Fruit fly (Drosophila melanogaster): ENCODE results near the gene CG15155.

Gene CG15155

dm6 chr2L:18144268-18144834 lies 10.3 kb upstream of the CG15155 start:
- TF ChIP-seq psq (GFP tag; optimal IDR thresholded peaks at IDR 0.05): no peak
- no peak for TF ChIP-seq Rel (GFP tag; optimal IDR thresholded peaks at IDR 0.05)
- TF ChIP-seq Rel (tag; optimal IDR thresholded peaks at IDR 0.05): peak; percentile 76
- peak; percentile 28 for TF ChIP-seq Hr83 (GFP tag; optimal IDR thresholded peaks at IDR 0.05; ENCODE audit: poor library complexity, severe bottlenecking)
- TF ChIP-seq h (GFP tag; optimal IDR thresholded peaks at IDR 0.05): peak; percentile 22

DNA sequence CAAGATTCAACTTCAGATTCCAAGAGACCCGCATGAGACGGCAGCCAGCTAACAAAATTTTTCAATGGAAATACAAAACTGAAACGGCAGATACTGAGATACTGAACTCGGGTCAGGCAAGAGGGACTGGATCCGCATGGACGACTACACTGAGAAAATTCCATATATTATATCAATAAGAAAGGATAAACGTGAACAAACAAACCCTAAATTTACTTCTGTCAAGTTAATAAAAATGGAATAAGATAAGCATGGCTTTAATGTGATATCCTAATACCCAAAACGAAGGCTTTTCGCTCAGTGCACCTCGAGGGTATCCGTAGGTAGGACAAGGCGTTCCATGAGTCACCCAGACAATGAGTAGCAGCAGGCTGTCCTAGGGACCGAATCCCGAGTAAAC lies 9.4 kb upstream of the CG15155 start:
- no peak for TF ChIP-seq jim (GFP tag; optimal IDR thresholded peaks at IDR 0.05)
- peak; percentile 89 for TF ChIP-seq tai (GFP tag; optimal IDR thresholded peaks at IDR 0.05)
- TF ChIP-seq Rel (GFP tag; optimal IDR thresholded peaks at IDR 0.05): peak; percentile 90
- TF ChIP-seq Rel (tag; optimal IDR thresholded peaks at IDR 0.05): peak; percentile 49
- peak; percentile 97 for TF ChIP-seq Hnf4 (GFP tag; optimal IDR thresholded peaks at IDR 0.05)
- no peak for TF ChIP-seq lola (GFP tag; optimal IDR thresholded peaks at IDR 0.05)
- TF ChIP-seq dsf (GFP tag; optimal IDR thresholded peaks at IDR 0.05; ENCODE audit: borderline replicate concordance): peak; percentile 71
- no peak for TF ChIP-seq pan (optimal IDR thresholded peaks at IDR 0.05)
- TF ChIP-seq h (GFP tag; optimal IDR thresholded peaks at IDR 0.05): peak; percentile 97
- peak; percentile 96 for TF ChIP-seq brk (GFP tag; optimal IDR thresholded peaks at IDR 0.05)
- peak; percentile 85 to 95 for TF ChIP-seq foxo (GFP tag; optimal IDR thresholded peaks at IDR 0.05)
- TF ChIP-seq sv (GFP tag; optimal IDR thresholded peaks at IDR 0.05): peak; percentile 87
- TF ChIP-seq woc (GFP tag; optimal IDR thresholded peaks at IDR 0.05): peak; percentile 93
- TF ChIP-seq GATAd (GFP tag; optimal IDR thresholded peaks at IDR 0.05): peak; percentile 37
- TF ChIP-seq Myc (optimal IDR thresholded peaks at IDR 0.05): no peak
- peak; percentile 93 for TF ChIP-seq HLH106 (tag; optimal IDR thresholded peaks at IDR 0.05)
- peak; percentile 93 for TF ChIP-seq Sp1 (GFP tag; optimal IDR thresholded peaks at IDR 0.05)
- TF ChIP-seq dl (GFP tag; optimal IDR thresholded peaks at IDR 0.05; ENCODE audit: insufficient read depth in 1 of 2, partially characterized antibody in 2 of 2): no peak
- TF ChIP-seq CG32264 (GFP tag; optimal IDR thresholded peaks at IDR 0.05): peak; percentile 87
- TF ChIP-seq N (GFP tag; optimal IDR thresholded peaks at IDR 0.05): no peak
- peak; percentile 72 for TF ChIP-seq Mio (GFP tag; optimal IDR thresholded peaks at IDR 0.05)
- no peak for TF ChIP-seq Dfd (GFP tag; optimal IDR thresholded peaks at IDR 0.05)
- TF ChIP-seq rgr (GFP tag; optimal IDR thresholded peaks at IDR 0.05): peak; percentile 96
- peak; percentile 92 for TF ChIP-seq sage (GFP tag; optimal IDR thresholded peaks at IDR 0.05)
- peak; percentile 93 for TF ChIP-seq psq (GFP tag; optimal IDR thresholded peaks at IDR 0.05)
- peak; percentile 87 for TF ChIP-seq dmrt93B (GFP tag; optimal IDR thresholded peaks at IDR 0.05)
- no peak for TF ChIP-seq CrebA (GFP tag; optimal IDR thresholded peaks at IDR 0.05; ENCODE audit: borderline replicate concordance)
- peak; percentile 30 for TF ChIP-seq Hr83 (GFP tag; optimal IDR thresholded peaks at IDR 0.05; ENCODE audit: poor library complexity, severe bottlenecking)
- peak; percentile 95 for TF ChIP-seq Jra (GFP tag; optimal IDR thresholded peaks at IDR 0.05)
- no peak for TF ChIP-seq Dif (GFP tag; optimal IDR thresholded peaks at IDR 0.05; ENCODE audit: partially characterized antibody)
- TF ChIP-seq usp (GFP tag; optimal IDR thresholded peaks at IDR 0.05): no peak
- TF ChIP-seq Abd-B (GFP tag; optimal IDR thresholded peaks at IDR 0.05): no peak
- peak; percentile 96 for TF ChIP-seq br (GFP tag; optimal IDR thresholded peaks at IDR 0.05)
- peak; percentile 94 for TF ChIP-seq fru (GFP tag; optimal IDR thresholded peaks at IDR 0.05)
- TF ChIP-seq ey (GFP tag; optimal IDR thresholded peaks at IDR 0.05): peak; percentile 97
- TF ChIP-seq CG9705 (GFP tag; optimal IDR thresholded peaks at IDR 0.05): peak; percentile 64
- TF ChIP-seq Vsx2 (GFP tag; optimal IDR thresholded peaks at IDR 0.05; ENCODE audit: partially characterized antibody): no peak
- TF ChIP-seq OdsH (GFP tag; optimal IDR thresholded peaks at IDR 0.05): peak; percentile 95

- TF ChIP-seq ey (GFP tag; optimal IDR thresholded peaks at IDR 0.05): no peak
- TF ChIP-seq HLH106 (tag; optimal IDR thresholded peaks at IDR 0.05): no peak
- TF ChIP-seq Rel (GFP tag; optimal IDR thresholded peaks at IDR 0.05): no peak
- TF ChIP-seq Rel (tag; optimal IDR thresholded peaks at IDR 0.05): peak; percentile 52
Measured at dm6 chr2L:18145826-18146225, 8.8 kb upstream of the CG15155 start.
